Worm (Caenorhabditis elegans) whole organism, L4 larva: ENCODE data around the gene C32C4.16.

Source experiments
- F10B5.3 ChIP-seq: sonication (generic microtip); optimal IDR thresholded peaks from 2 replicates; lab custom pipeline; 2016; ENCODE audit warnings: mild to moderate bottlenecking, missing genetic modification characterization, missing compliant biosample characterization
- R02D3.7 ChIP-seq: fragments of 150-350 bp; sonication (generic microtip); optimal IDR thresholded peaks from 3 replicates; lab custom pipeline; 2014; ENCODE audit warnings: missing biosample characterization, missing genetic modification characterization
- T20F7.1 ChIP-seq: fragments of 200-800 bp; sonication (Bioruptor generic); optimal IDR thresholded peaks from 2 replicates; lab custom pipeline; 2018; ENCODE audit warnings: mild to moderate bottlenecking, missing genetic modification characterization, missing compliant biosample characterization
- Y48G9A.11 ChIP-seq: fragments of 200-800 bp; sonication (Bioruptor generic); IDR thresholded peaks from 2 replicates; pipeline ENCODE4 v1.3.6; 2022; ENCODE audit warnings: missing genetic modification reagents, missing genetic modification characterization, missing compliant biosample characterization
- Y5F2A.4 ChIP-seq: fragments of 200-800 bp; sonication (Bioruptor generic); optimal IDR thresholded peaks from 2 replicates; lab custom pipeline; 2018; ENCODE audit warnings: mild to moderate bottlenecking, missing genetic modification characterization, missing compliant biosample characterization
- aha-1 ChIP-seq: fragments of 150-350 bp; peaks from one replicate; lab custom pipeline; 2014; ENCODE audit warnings: missing biosample characterization, missing genetic modification characterization
- attf-4 ChIP-seq: sonication (generic microtip); optimal IDR thresholded peaks from 3 replicates; lab custom pipeline; 2017; ENCODE audit warnings: missing biosample characterization, missing genetic modification characterization
- ceh-20 ChIP-seq: fragments of 200-800 bp; sonication (Bioruptor generic); IDR thresholded peaks from 2 replicates; pipeline ENCODE4 v1.3.6; 2022; ENCODE audit warnings: missing genetic modification reagents, missing genetic modification characterization, missing compliant biosample characterization
- ceh-44 ChIP-seq: fragments of 200-800 bp; sonication (Bioruptor generic); IDR thresholded peaks from 2 replicates; pipeline ENCODE4 v1.3.6; 2022; ENCODE audit warnings: missing genetic modification reagents, missing genetic modification characterization, missing compliant biosample characterization
- daf-16 ChIP-seq, 3 experiments: sonication (generic microtip); optimal IDR thresholded peaks; 2 replicates each; lab custom pipeline; 2016 to 2017; ENCODE audit warnings: missing genetic modification characterization in 3 of 3, missing genetic modification reagents in 3 of 3, mild to moderate bottlenecking in 2 of 3, missing compliant biosample characterization in 2 of 3, missing biosample characterization in 1 of 3, moderate library complexity in 1 of 3
- hlh-30 ChIP-seq: sonication (generic microtip); optimal IDR thresholded peaks from 2 replicates; lab custom pipeline; 2017; ENCODE audit warnings: antibody characterized with exemption, mild to moderate bottlenecking, missing genetic modification characterization, missing compliant biosample characterization; ENCODE audit not compliant: insufficient read depth
- lin-29 ChIP-seq: fragments of 200-800 bp; sonication (Bioruptor generic); IDR thresholded peaks from 2 replicates; pipeline ENCODE4 v1.3.6; 2022; ENCODE audit warnings: missing genetic modification reagents, missing genetic modification characterization, missing compliant biosample characterization
- lsy-2 ChIP-seq, 2 experiments: fragments of 150-350 bp in 1 of 2; sonication (generic microtip) in 1 of 2; optimal IDR thresholded peaks; 2 replicates each; lab custom pipeline; 2014 to 2017; ENCODE audit warnings: missing biosample characterization in 2 of 2, missing genetic modification characterization in 2 of 2
- madf-9 ChIP-seq: fragments of 200-800 bp; sonication (Bioruptor generic); conservative IDR thresholded peaks from 2 replicates; pipeline ENCODE4 v1.3.6; 2022; ENCODE audit warnings: missing genetic modification reagents, missing genetic modification characterization, missing compliant biosample characterization
- mes-2 ChIP-seq: sonication (generic microtip); optimal IDR thresholded peaks from 2 replicates; lab custom pipeline; 2016; ENCODE audit warnings: missing genotype, mild to moderate bottlenecking, missing genetic modification characterization, missing compliant biosample characterization; ENCODE audit not compliant: poor library complexity, severe bottlenecking
- mxl-2 ChIP-seq: fragments of 200-800 bp; sonication (Bioruptor generic); conservative IDR thresholded peaks from 2 replicates; pipeline ENCODE4 v1.3.6; 2022; ENCODE audit warnings: missing genetic modification reagents, missing genetic modification characterization, missing compliant biosample characterization
- nhr-102 ChIP-seq: sonication (generic microtip); optimal IDR thresholded peaks from 2 replicates; lab custom pipeline; 2016; ENCODE audit warnings: mild to moderate bottlenecking, missing genetic modification characterization, moderate library complexity, missing compliant biosample characterization
- nhr-28 ChIP-seq: fragments of 150-350 bp; optimal IDR thresholded peaks from 2 replicates; lab custom pipeline; 2014; ENCODE audit warnings: missing biosample characterization, missing genetic modification characterization
- nhr-6 ChIP-seq: fragments of 150-350 bp; optimal IDR thresholded peaks from 2 replicates; lab custom pipeline; 2014; ENCODE audit warnings: missing biosample characterization, missing genetic modification characterization
- nhr-76 ChIP-seq: fragments of 150-350 bp; optimal IDR thresholded peaks from 2 replicates; lab custom pipeline; 2014; ENCODE audit warnings: missing biosample characterization, missing genetic modification characterization
- rbr-2 ChIP-seq: sonication (generic microtip); optimal IDR thresholded peaks from 2 replicates; lab custom pipeline; 2016; ENCODE audit warnings: missing genotype, missing genetic modification characterization, missing compliant biosample characterization
- saeg-2 ChIP-seq: fragments of 200-800 bp; sonication (Bioruptor generic); IDR thresholded peaks from 2 replicates; pipeline ENCODE4 v1.3.6; 2022; ENCODE audit warnings: missing genetic modification reagents, missing genetic modification characterization, missing compliant biosample characterization
- snpc-1.2 ChIP-seq: fragments of 200-800 bp; sonication (Bioruptor generic); IDR thresholded peaks from 2 replicates; pipeline ENCODE4 v1.3.6; 2022; ENCODE audit warnings: missing genetic modification reagents, missing genetic modification characterization, missing compliant biosample characterization
- tag-97 ChIP-seq: fragments of 200-800 bp; sonication (Bioruptor generic); IDR thresholded peaks from 2 replicates; pipeline ENCODE4 v1.3.6; 2022; ENCODE audit warnings: missing genetic modification characterization, missing compliant biosample characterization
- unc-62 ChIP-seq, 3 experiments: fragments of 150-350 bp in 1 of 3; sonication (generic microtip); optimal IDR thresholded peaks in 2 of 3; peaks in 1 of 3; 1 replicate in 1 of 3; 2 replicates in 2 of 3; lab custom pipeline; 2014 to 2017; ENCODE audit warnings: missing biosample characterization in 3 of 3, missing genetic modification characterization in 3 of 3, missing genetic modification reagents in 3 of 3, missing genotype in 1 of 3
- zfp-3 ChIP-seq: fragments of 200-800 bp; sonication (Bioruptor generic); conservative IDR thresholded peaks from 2 replicates; pipeline ENCODE4 v1.3.6; 2022; ENCODE audit warnings: missing genetic modification reagents, missing genetic modification characterization, missing compliant biosample characterization
- ztf-11 ChIP-seq: fragments of 150-350 bp; optimal IDR thresholded peaks from 2 replicates; lab custom pipeline; 2014; ENCODE audit warnings: missing biosample characterization, missing genetic modification characterization

C32C4.16 gene

DNA sequence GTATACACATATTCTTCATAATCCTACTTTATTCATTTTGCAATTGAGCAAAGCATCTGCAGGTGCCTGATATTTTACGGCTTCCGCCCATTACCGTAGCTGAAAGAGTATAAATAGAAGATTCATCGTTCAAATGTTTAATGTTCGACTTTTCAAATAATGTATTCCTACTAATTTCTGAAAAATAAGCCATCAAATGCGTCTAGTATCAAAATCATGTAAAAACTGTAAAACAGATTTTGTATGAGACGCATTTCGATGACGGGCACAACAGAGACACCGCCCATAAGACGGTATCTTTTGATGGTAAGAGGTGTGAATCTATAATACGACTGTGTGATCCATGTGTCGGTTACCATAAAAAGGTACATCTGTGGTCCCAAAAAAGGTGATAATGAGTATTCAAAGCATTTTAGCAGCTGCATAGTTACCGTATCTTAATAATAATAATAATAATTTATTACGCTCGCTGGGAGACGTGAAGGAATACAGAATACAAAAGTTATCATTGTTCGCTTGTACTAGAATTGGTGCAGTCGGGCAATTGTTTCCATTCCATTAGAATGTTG is at the start of gene C32C4.16, which contains the start of gene C32C4.3:
C32C4.16 (plus strand) TSS at position 519 of the 569 bp plus-strand sequence.
C32C4.3 (minus strand) TSS at position 101 of the 569 bp plus-strand sequence.
- TF ChIP-seq mxl-2 (GFP tag; lab: Robert Waterston, UW) (no peak), lsy-2 (tag; optimal IDR thresholded peaks at IDR 0.05; lab: Kevin White, UChicago) (no peak), lin-29 (GFP tag; lab: Robert Waterston, UW) (no peak), mes-2 (tag; lab: Kevin White, UChicago) (no peak), rbr-2 (tag; lab: Kevin White, UChicago) (no peak), nhr-6 (no peak), nhr-76 (tag; lab: Kevin White, UChicago) (no peak), F10B5.3 (no peak), nhr-28 (tag; lab: Kevin White, UChicago) (no peak), ceh-20 (GFP tag; lab: Robert Waterston, UW) (no peak), tag-97 (no peak), attf-4 (tag; lab: Kevin White, UChicago) (no peak)

- TF ChIP-seq snpc-1.2 (GFP tag; lab: Robert Waterston, UW) (no peak), nhr-76 (tag; lab: Kevin White, UChicago) (no peak), ztf-11 (tag; lab: Kevin White, UChicago) (no peak), R02D3.7 (peak; percentile 21), zfp-3 (GFP tag; lab: Robert Waterston, UW) (no peak), daf-16 (GFP tag; optimal IDR thresholded peaks at IDR 0.05; lab: Kevin White, UChicago) (no peak), daf-16 (tag; optimal IDR thresholded peaks at IDR 0.05; lab: Kevin White, UChicago) (no peak), madf-9 (GFP tag; lab: Robert Waterston, UW) (no peak), T20F7.1 (peak; percentile 88), nhr-102 (tag; lab: Kevin White, UChicago) (no peak)
Measured at ce11 chrV:10598670-10599154, 48.6 kb upstream of the C32C4.16 start, which contains the start of gene scpl-4. Gene scpl-4 (plus strand): TSS chrV:10599104.

DNA sequence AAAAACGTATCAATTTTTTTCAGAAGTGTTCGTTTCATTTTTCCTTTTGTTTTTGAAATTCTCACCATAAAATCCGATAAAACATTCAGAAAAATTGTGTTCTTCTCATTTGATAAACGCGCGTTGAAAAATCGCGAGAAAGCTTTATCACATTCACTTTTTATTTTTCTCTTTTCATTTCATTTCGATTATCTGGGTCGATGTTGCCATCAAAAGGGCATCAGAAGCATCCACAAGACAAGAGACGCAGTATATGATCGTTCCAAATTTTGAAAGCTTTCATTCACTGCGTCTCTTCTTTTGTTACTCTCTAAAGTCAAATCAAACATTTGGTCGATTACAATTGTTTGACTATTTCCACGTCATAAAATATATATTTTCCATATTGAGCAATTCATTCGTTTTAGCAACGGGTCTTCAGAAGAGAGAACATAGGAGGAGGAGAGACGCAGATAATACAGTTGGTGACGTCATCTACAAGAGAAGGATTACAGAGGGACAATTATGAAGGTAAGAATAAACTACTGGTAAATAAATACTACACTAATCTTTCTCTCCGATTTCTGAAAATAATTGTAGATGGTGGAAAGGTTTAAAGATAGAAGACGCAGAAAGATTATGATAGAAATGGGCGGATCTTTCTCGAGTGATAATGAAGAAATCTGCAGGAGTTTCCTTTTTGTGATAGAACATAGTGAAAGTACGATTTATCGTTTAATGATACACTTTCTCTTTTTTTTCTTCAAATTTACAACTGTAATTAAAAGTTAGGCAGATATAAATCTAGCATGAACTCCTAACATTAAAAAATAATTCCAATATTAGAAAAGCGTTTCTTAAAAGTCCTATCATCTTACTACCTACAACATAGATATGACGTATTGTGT is 45.1 kb upstream of the C32C4.16 start, which contains the start of gene H27A22.1:
H27A22.1 (plus strand) TSS at position 505 of the 887 bp plus-strand sequence.
- TF ChIP-seq daf-16 (GFP tag; optimal IDR thresholded peaks at IDR 0.05; lab: Kevin White, UChicago) (no peak), daf-16 (tag; optimal IDR thresholded peaks at IDR 0.05; lab: Kevin White, UChicago) (peak; percentile 4), ceh-44 (no peak), aha-1 (tag; lab: Kevin White, UChicago) (peak; percentile 96)

ce11 chrV:10615496-10615895 is 31.9 kb upstream of the C32C4.16 start, which contains the start of gene H09F14.1:
Gene H09F14.1 (minus strand): TSS chrV:10615596.
- TF ChIP-seq hlh-30 (tag; lab: Kevin White, UChicago) (no peak), Y48G9A.11 (GFP tag; lab: Robert Waterston, UW) (no peak), saeg-2 (GFP tag; lab: Robert Waterston, UW) (no peak)

DNA sequence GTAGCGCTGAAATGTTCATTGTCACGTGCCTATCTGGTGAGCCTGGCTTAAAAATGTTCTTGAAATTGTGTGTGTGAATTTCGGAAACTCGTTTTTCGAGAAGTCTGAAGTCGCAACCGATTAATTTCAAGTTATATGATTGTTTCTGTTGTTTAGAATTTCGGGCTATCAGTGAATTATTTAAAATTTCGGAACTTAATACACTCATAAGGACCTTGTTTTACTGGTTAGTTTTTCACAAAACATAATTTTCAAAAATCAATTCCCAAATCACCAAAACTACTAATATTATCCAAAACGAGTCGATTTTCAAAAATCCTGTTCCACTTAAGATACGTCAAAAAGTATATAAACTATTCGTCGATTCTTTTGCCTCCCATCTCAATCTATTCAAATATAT is 16.9 kb upstream of the C32C4.16 start:
- TF ChIP-seq aha-1 (tag; lab: Kevin White, UChicago) (peak; percentile 42), Y5F2A.4 (GFP tag; lab: Kevin White, UChicago) (no peak), unc-62 (GFP tag; optimal IDR thresholded peaks at IDR 0.05 in 1 of 2; lab: Kevin White, UChicago) (peak in 1 of 2 experiments; percentile 98), unc-62 (tag; optimal IDR thresholded peaks at IDR 0.05; lab: Kevin White, UChicago) (no peak)
